Fruit fly (Drosophila melanogaster): Measurements from ENCODE around the gene cwo.
A peak's percentile ranks its signal among the peaks of the same experiment; 100 is the strongest.
"Not testable (repeated sequence)": the region's sequence is repeated elsewhere in the genome, so short reads cannot be mapped to it uniquely, and the experiment has no call there.

cwo gene

DNA sequence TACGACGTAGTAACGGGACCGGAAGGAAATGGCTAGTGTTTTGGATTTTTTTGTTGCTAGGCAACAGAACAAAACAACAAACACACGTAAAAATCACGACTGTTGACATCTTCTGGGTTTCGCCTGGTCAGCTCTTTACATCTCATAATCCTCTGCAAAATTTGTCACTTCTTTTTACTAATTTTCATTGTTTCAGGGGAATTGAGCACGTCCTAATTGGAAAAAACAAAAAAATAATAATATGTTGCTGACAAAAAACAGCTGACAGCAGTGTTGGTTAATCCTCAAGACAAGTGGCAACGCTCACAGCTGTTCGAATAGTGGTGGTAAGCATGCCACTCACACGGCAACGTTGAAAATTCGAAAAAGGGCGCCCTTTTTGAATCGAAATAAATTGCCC lies 10.2 kb upstream of the cwo start, which contains the start of gene Rfx (continued):
- TF ChIP-seq Hr78 (GFP tag; optimal IDR thresholded peaks at IDR 0.05): no peak
- TF ChIP-seq dl (GFP tag; optimal IDR thresholded peaks at IDR 0.05; ENCODE audit: insufficient read depth in 1 of 2, partially characterized antibody in 2 of 2): no peak
- TF ChIP-seq Mio (GFP tag; optimal IDR thresholded peaks at IDR 0.05): no peak
- TF ChIP-seq Sp1 (GFP tag; optimal IDR thresholded peaks at IDR 0.05): peak; percentile 36
- TF ChIP-seq GATAd (GFP tag; optimal IDR thresholded peaks at IDR 0.05): no peak
- no peak for TF ChIP-seq N (GFP tag; optimal IDR thresholded peaks at IDR 0.05)
- no peak for TF ChIP-seq pan (optimal IDR thresholded peaks at IDR 0.05)
- peak; percentile 44 for TF ChIP-seq tai (GFP tag; optimal IDR thresholded peaks at IDR 0.05)
- peak; percentile 44 for TF ChIP-seq CrebA (GFP tag; optimal IDR thresholded peaks at IDR 0.05; ENCODE audit: borderline replicate concordance)

- TF ChIP-seq sage (GFP tag; optimal IDR thresholded peaks at IDR 0.05) (no peak), tai (GFP tag; optimal IDR thresholded peaks at IDR 0.05) (no peak), rgr (GFP tag; optimal IDR thresholded peaks at IDR 0.05) (no peak), jim (GFP tag; optimal IDR thresholded peaks at IDR 0.05) (no peak), br (GFP tag; optimal IDR thresholded peaks at IDR 0.05) (no peak), Sp1 (GFP tag; optimal IDR thresholded peaks at IDR 0.05) (no peak), Vsx2 (GFP tag; optimal IDR thresholded peaks at IDR 0.05; ENCODE audit: partially characterized antibody) (no peak), Rel (GFP tag; optimal IDR thresholded peaks at IDR 0.05) (no peak), Rel (tag; optimal IDR thresholded peaks at IDR 0.05) (no peak), woc (GFP tag; optimal IDR thresholded peaks at IDR 0.05) (no peak), usp (GFP tag; optimal IDR thresholded peaks at IDR 0.05) (no peak), Dfd (GFP tag; optimal IDR thresholded peaks at IDR 0.05) (no peak), Mio (GFP tag; optimal IDR thresholded peaks at IDR 0.05) (no peak), Jra (GFP tag; optimal IDR thresholded peaks at IDR 0.05) (no peak), fru (GFP tag; optimal IDR thresholded peaks at IDR 0.05) (no peak), Abd-B (GFP tag; optimal IDR thresholded peaks at IDR 0.05) (no peak)
These were observed 9.1 kb upstream of the cwo start for dm6 chr3R:10378989-10379388.

DNA sequence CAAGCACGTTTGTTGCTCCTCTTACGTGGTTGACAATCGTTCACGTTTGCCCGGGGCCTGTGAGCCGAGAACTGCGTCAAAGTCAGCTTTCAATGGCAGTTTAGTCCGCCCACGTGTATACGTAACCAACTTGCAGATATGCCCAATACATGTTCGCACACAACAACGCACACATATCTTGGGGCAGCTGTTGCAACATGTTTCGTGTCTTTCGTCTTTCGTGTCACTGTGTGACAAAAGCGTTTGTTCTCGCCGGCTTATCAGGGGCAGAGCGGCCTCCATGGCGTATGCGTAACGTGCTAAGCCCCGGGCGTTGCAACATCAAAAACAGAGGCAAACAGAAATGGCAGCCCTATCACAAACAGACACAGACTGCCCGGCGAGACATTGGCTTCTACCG lies 8.6 kb upstream of the cwo start:
- TF ChIP-seq Abd-B (GFP tag; optimal IDR thresholded peaks at IDR 0.05) (no peak), jim (GFP tag; optimal IDR thresholded peaks at IDR 0.05) (no peak), Sp1 (GFP tag; optimal IDR thresholded peaks at IDR 0.05) (no peak)

- TF ChIP-seq foxo (GFP tag; optimal IDR thresholded peaks at IDR 0.05): no peak
These were observed 8.0 kb upstream of the cwo start for dm6 chr3R:10380025-10380424.

- TF ChIP-seq Rel (GFP tag; optimal IDR thresholded peaks at IDR 0.05): not testable (repeated sequence)
- peak; percentile 23 for TF ChIP-seq Rel (tag; optimal IDR thresholded peaks at IDR 0.05)
These were observed 7.1 kb upstream of the cwo start for dm6 chr3R:10380979-10381378.

DNA sequence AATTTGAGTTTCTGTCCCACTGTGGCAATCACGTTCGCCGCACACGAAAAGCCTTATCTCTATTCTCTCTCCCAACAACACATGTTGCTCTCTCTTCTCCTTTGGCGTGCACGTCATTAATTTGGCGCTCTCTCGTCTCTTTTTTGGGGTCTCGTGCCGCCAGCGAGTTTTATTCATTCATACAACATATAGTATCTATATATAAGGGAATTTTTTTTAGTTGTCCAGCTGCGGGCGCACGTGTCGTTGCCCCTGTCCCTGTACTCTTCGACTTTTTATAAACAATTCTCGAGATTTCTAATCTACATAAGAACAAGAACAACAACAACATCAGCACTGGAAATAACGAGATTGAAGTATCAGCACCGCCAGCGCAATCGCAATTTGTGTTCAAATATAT lies 3.6 kb upstream of the cwo start:
- TF ChIP-seq Rel (GFP tag; optimal IDR thresholded peaks at IDR 0.05): not testable (repeated sequence)
- TF ChIP-seq Rel (tag; optimal IDR thresholded peaks at IDR 0.05): peak; percentile 46

- not testable (repeated sequence) for TF ChIP-seq Rel (GFP tag; optimal IDR thresholded peaks at IDR 0.05)
- peak; percentile 59 for TF ChIP-seq Rel (tag; optimal IDR thresholded peaks at IDR 0.05)
These were observed 1.1 kb upstream of the cwo start for dm6 chr3R:10386945-10387344.

DNA sequence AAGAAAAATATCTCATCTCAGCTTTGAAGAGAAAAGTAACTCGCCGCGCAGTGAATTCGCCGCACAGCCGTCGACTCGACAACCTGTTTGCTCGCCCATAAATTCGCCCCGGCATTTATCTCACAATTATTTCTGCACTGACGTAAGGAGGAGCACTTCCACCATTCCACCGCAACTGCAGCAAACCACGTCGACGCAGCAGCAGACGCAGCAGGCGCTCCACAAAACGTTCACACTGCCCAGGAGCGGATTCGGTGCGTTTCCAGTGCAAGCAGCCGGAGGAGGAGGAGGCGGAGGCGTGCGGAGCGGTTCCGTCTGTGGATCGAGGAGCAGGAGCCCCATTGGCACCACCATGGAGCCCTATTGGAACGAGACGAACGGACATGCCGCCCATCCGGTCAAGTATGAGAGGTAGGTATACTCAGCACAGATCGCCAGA lies 988 bp downstream of the cwo start:
- no peak for TF ChIP-seq Hr78 (GFP tag; optimal IDR thresholded peaks at IDR 0.05)
- TF ChIP-seq Vsx2 (GFP tag; optimal IDR thresholded peaks at IDR 0.05; ENCODE audit: partially characterized antibody): peak; percentile 5
- TF ChIP-seq usp (GFP tag; optimal IDR thresholded peaks at IDR 0.05): no peak
- TF ChIP-seq Jra (GFP tag; optimal IDR thresholded peaks at IDR 0.05): no peak
- TF ChIP-seq N (GFP tag; optimal IDR thresholded peaks at IDR 0.05): no peak
- TF ChIP-seq Hr83 (GFP tag; optimal IDR thresholded peaks at IDR 0.05; ENCODE audit: poor library complexity, severe bottlenecking): no peak
- TF ChIP-seq tai (GFP tag; optimal IDR thresholded peaks at IDR 0.05): no peak
- TF ChIP-seq Hnf4 (GFP tag; optimal IDR thresholded peaks at IDR 0.05): no peak
- peak; percentile 1 for TF ChIP-seq Rel (GFP tag; optimal IDR thresholded peaks at IDR 0.05)
- no peak for TF ChIP-seq Rel (tag; optimal IDR thresholded peaks at IDR 0.05)
- TF ChIP-seq ey (GFP tag; optimal IDR thresholded peaks at IDR 0.05): peak; percentile 29
- peak; percentile 2 for TF ChIP-seq sage (GFP tag; optimal IDR thresholded peaks at IDR 0.05)
- TF ChIP-seq woc (GFP tag; optimal IDR thresholded peaks at IDR 0.05): peak; percentile 36

Measured in whole organism, wandering third instar larva.